Fruit fly (Drosophila melanogaster): ENCODE results near the gene CG14346.

CG14346 gene

dm6 chr2L:1387811-1388210 is 20.0 kb downstream of the CG14346 start:
- TF ChIP-seq ey (GFP tag; optimal IDR thresholded peaks at IDR 0.05) (peak; percentile 1), woc (GFP tag; optimal IDR thresholded peaks at IDR 0.05) (no peak), Hr78 (GFP tag; optimal IDR thresholded peaks at IDR 0.05) (no peak), Dfd (GFP tag; optimal IDR thresholded peaks at IDR 0.05) (no peak), pan (optimal IDR thresholded peaks at IDR 0.05) (no peak), foxo (GFP tag; optimal IDR thresholded peaks at IDR 0.05) (peak in 1 of 2 experiments; percentile 12), h (GFP tag; optimal IDR thresholded peaks at IDR 0.05) (peak; percentile 14)

- TF ChIP-seq Abd-B (GFP tag; optimal IDR thresholded peaks at IDR 0.05) (no peak), Myc (optimal IDR thresholded peaks at IDR 0.05) (no peak), br (GFP tag; optimal IDR thresholded peaks at IDR 0.05) (no peak), jim (GFP tag; optimal IDR thresholded peaks at IDR 0.05) (no peak), CG9705 (GFP tag; optimal IDR thresholded peaks at IDR 0.05) (no peak), Vsx2 (GFP tag; optimal IDR thresholded peaks at IDR 0.05; ENCODE audit: partially characterized antibody) (no peak), ey (GFP tag; optimal IDR thresholded peaks at IDR 0.05) (no peak), woc (GFP tag; optimal IDR thresholded peaks at IDR 0.05) (no peak)
Observed at dm6 chr2L:1390271-1390670, 22.5 kb downstream of the CG14346 start.

dm6 chr2L:1393611-1394010 is 25.8 kb downstream of the CG14346 start:
- TF ChIP-seq tai (GFP tag; optimal IDR thresholded peaks at IDR 0.05) (no peak), foxo (GFP tag; optimal IDR thresholded peaks at IDR 0.05) (peak in 1 of 2 experiments; percentile 17), Sp1 (GFP tag; optimal IDR thresholded peaks at IDR 0.05) (no peak), woc (GFP tag; optimal IDR thresholded peaks at IDR 0.05) (no peak), lola (GFP tag; optimal IDR thresholded peaks at IDR 0.05) (no peak)

- TF ChIP-seq dl (GFP tag; optimal IDR thresholded peaks at IDR 0.05; ENCODE audit: insufficient read depth in 1 of 2, partially characterized antibody in 2 of 2) (no peak), fru (GFP tag; optimal IDR thresholded peaks at IDR 0.05) (no peak), rgr (GFP tag; optimal IDR thresholded peaks at IDR 0.05) (no peak), HLH106 (tag; optimal IDR thresholded peaks at IDR 0.05) (no peak)
Observed at dm6 chr2L:1399434-1399833, 31.6 kb downstream of the CG14346 start.

dm6 chr2L:1402728-1403127 is 34.9 kb downstream of the CG14346 start:
- no peak for TF ChIP-seq pan (optimal IDR thresholded peaks at IDR 0.05)
- TF ChIP-seq CrebA (GFP tag; optimal IDR thresholded peaks at IDR 0.05; ENCODE audit: borderline replicate concordance) = no peak
- TF ChIP-seq fru (GFP tag; optimal IDR thresholded peaks at IDR 0.05) = no peak
- TF ChIP-seq CG32264 (GFP tag; optimal IDR thresholded peaks at IDR 0.05) = no peak
- no peak for TF ChIP-seq OdsH (GFP tag; optimal IDR thresholded peaks at IDR 0.05)
- no peak for TF ChIP-seq N (GFP tag; optimal IDR thresholded peaks at IDR 0.05)
- TF ChIP-seq woc (GFP tag; optimal IDR thresholded peaks at IDR 0.05) = no peak
- no peak for TF ChIP-seq rgr (GFP tag; optimal IDR thresholded peaks at IDR 0.05)
- TF ChIP-seq Hr78 (GFP tag; optimal IDR thresholded peaks at IDR 0.05) = no peak
- TF ChIP-seq Jra (GFP tag; optimal IDR thresholded peaks at IDR 0.05) = no peak
- TF ChIP-seq sage (GFP tag; optimal IDR thresholded peaks at IDR 0.05) = no peak
- no peak for TF ChIP-seq brk (GFP tag; optimal IDR thresholded peaks at IDR 0.05)

dm6 chr2L:1404896-1405453 is 37.2 kb downstream of the CG14346 start:
- TF ChIP-seq Dif (GFP tag; optimal IDR thresholded peaks at IDR 0.05; ENCODE audit: partially characterized antibody) (no peak), fru (GFP tag; optimal IDR thresholded peaks at IDR 0.05) (no peak), usp (GFP tag; optimal IDR thresholded peaks at IDR 0.05) (no peak), br (GFP tag; optimal IDR thresholded peaks at IDR 0.05) (no peak), psq (GFP tag; optimal IDR thresholded peaks at IDR 0.05) (no peak), Rel (GFP tag; optimal IDR thresholded peaks at IDR 0.05) (no peak), Rel (tag; optimal IDR thresholded peaks at IDR 0.05) (no peak), Sp1 (GFP tag; optimal IDR thresholded peaks at IDR 0.05) (no peak), Dfd (GFP tag; optimal IDR thresholded peaks at IDR 0.05) (no peak), HLH106 (tag; optimal IDR thresholded peaks at IDR 0.05) (no peak), Myc (optimal IDR thresholded peaks at IDR 0.05) (no peak), Abd-B (GFP tag; optimal IDR thresholded peaks at IDR 0.05) (no peak)

Measured in whole organism, wandering third instar larva.